Fruit fly (Drosophila melanogaster) whole organism, pupa: ENCODE results near the gene Polr3E.

Experiments
- CG10348 ChIP-seq: fragments of 200-800 bp; sonication (Bioruptor generic); IDR thresholded peaks from 2 replicates; pipeline ENCODE4 v1.3.6; 2022; ENCODE audit warnings: missing biosample characterization, missing genetic modification characterization
- CG12605 ChIP-seq: fragments of 200-800 bp; sonication (Bioruptor generic); IDR thresholded peaks from 2 replicates; pipeline ENCODE4 v1.3.6; 2022; ENCODE audit warnings: missing biosample characterization, missing genetic modification characterization
- CG13204 ChIP-seq: fragments of 200-800 bp; sonication (Bioruptor generic); optimal IDR thresholded peaks from 2 replicates; lab custom pipeline; 2018; ENCODE audit warnings: missing biosample characterization, mild to moderate bottlenecking, missing genetic modification characterization, moderate library complexity
- CG14655 ChIP-seq: fragments of 200-800 bp; sonication (Bioruptor generic); optimal IDR thresholded peaks from 3 replicates; lab custom pipeline; 2017; ENCODE audit warnings: mild to moderate bottlenecking, missing biosample characterization, missing genetic modification reagents, missing genetic modification characterization
- CG15710 ChIP-seq: fragments of 200-800 bp; sonication (Bioruptor generic); optimal IDR thresholded peaks from 2 replicates; lab custom pipeline; 2018; ENCODE audit warnings: missing biosample characterization, mild to moderate bottlenecking, missing genetic modification characterization, moderate library complexity
- CG17806 ChIP-seq: fragments of 200-800 bp; sonication (Bioruptor generic); optimal IDR thresholded peaks from 2 replicates; lab custom pipeline; 2018; ENCODE audit warnings: missing biosample characterization, mild to moderate bottlenecking, missing genetic modification characterization, moderate library complexity
- CG32121 ChIP-seq: fragments of 200-800 bp; sonication (Bioruptor generic); IDR thresholded peaks from 2 replicates; pipeline ENCODE4 v1.3.6; 2022; ENCODE audit warnings: missing biosample characterization, missing genetic modification characterization
- CG34367 ChIP-seq: fragments of 200-800 bp; sonication (Bioruptor generic); optimal IDR thresholded peaks from 2 replicates; lab custom pipeline; 2018; ENCODE audit warnings: missing biosample characterization, mild to moderate bottlenecking, missing genetic modification characterization
- CG4496 ChIP-seq: fragments of 200-800 bp; sonication (Bioruptor generic); IDR thresholded peaks from 3 replicates; pipeline ENCODE4 v1.3.6; 2022; ENCODE audit warnings: missing biosample characterization, missing genetic modification characterization
- CG8159 ChIP-seq: fragments of 200-800 bp; sonication (Bioruptor generic); optimal IDR thresholded peaks from 3 replicates; lab custom pipeline; 2018; ENCODE audit warnings: missing biosample characterization, mild to moderate bottlenecking, missing genetic modification characterization, moderate library complexity
- CG8301 ChIP-seq: fragments of 200-800 bp; sonication (Bioruptor generic); optimal IDR thresholded peaks from 2 replicates; lab custom pipeline; 2018; ENCODE audit warnings: missing biosample characterization, mild to moderate bottlenecking, missing genetic modification characterization
- CG9948 ChIP-seq: fragments of 200-800 bp; sonication (Bioruptor generic); optimal IDR thresholded peaks from 2 replicates; lab custom pipeline; 2018; ENCODE audit warnings: missing biosample characterization, mild to moderate bottlenecking, missing genetic modification characterization, moderate library complexity
- D1 ChIP-seq: fragments of 200-800 bp; sonication (Bioruptor generic); optimal IDR thresholded peaks from 2 replicates; lab custom pipeline; 2018; ENCODE audit warnings: missing biosample characterization, mild to moderate bottlenecking, missing genetic modification characterization, moderate library complexity
- EcR ChIP-seq: fragments of 200-800 bp; sonication (Bioruptor generic); optimal IDR thresholded peaks from 3 replicates; lab custom pipeline; 2019; ENCODE audit warnings: missing biosample characterization, missing genetic modification characterization, mild to moderate bottlenecking, moderate library complexity, missing genetic modification reagents
- Ets98B ChIP-seq: fragments of 200-800 bp; sonication (Bioruptor generic); IDR thresholded peaks from 2 replicates; pipeline ENCODE4 v1.3.6; 2022; ENCODE audit warnings: missing biosample characterization, missing genetic modification characterization
- Pif1A ChIP-seq: fragments of 200-800 bp; sonication (Bioruptor generic); optimal IDR thresholded peaks from 3 replicates; lab custom pipeline; 2016; ENCODE audit warnings: missing biosample characterization, missing genetic modification characterization
- Pif1B ChIP-seq: fragments of 200-800 bp; sonication (Bioruptor generic); optimal IDR thresholded peaks from 3 replicates; lab custom pipeline; 2016; ENCODE audit warnings: missing biosample characterization, missing genetic modification characterization
- Snoo ChIP-seq: fragments of 200-800 bp; sonication (Bioruptor generic); optimal IDR thresholded peaks from 3 replicates; lab custom pipeline; 2017; ENCODE audit warnings: missing biosample characterization, mild to moderate bottlenecking, missing genetic modification characterization, inconsistent platforms
- fd96Ca ChIP-seq: fragments of 200-800 bp; sonication (Bioruptor generic); IDR thresholded peaks from 3 replicates; pipeline ENCODE4 v1.3.6; 2022; ENCODE audit warnings: missing biosample characterization, missing genetic modification characterization
- gl ChIP-seq: fragments of 200-800 bp; sonication (Bioruptor generic); optimal IDR thresholded peaks from 2 replicates; lab custom pipeline; 2018; ENCODE audit warnings: missing biosample characterization, mild to moderate bottlenecking, missing genetic modification characterization
- rn ChIP-seq: fragments of 200-800 bp; sonication (Bioruptor generic); IDR thresholded peaks from 2 replicates; pipeline ENCODE4 v1.3.6; 2022; ENCODE audit warnings: missing biosample characterization, missing genetic modification characterization

Polr3E gene

DNA sequence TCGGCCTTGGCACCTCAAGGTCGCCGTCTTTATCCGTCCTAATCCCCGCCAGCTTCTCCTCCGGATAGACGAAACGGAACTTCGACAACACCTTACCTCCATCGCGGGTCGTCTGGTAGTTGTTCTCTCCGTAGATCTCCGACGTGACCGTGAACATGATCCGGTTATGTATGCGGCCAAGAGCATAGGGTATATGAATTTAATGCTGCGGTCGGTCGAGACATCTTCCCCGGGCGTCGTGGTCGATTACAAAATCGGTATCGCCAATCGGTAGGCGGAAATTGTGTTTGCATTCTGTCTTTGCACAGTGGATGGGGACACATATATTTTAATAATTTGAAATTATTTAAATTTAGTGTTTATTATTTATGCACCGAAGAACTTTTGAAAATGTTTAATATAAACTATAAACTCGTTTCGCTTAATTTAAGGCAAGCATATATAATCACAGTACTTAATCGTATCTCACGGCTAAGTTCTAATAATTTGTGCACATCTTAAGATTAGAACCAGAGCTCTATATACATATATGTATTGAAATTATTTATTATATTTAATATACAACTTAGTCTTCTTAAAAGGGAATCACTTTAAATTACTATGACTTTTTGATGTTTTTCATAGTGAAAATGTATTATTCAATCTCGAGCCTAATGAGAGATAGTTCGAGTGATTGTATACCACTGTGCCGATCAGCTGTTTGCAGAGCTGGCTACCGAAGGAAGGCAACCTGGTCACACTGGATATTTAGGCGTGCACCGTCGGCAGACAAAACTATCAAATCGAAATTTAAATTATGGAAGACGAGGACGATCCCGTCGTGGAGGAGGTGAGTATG, at the start of gene Polr3E, which contains the start of gene CG10584:
TSS of gene Polr3E (plus strand) at position 733 of the 838 bp plus-strand sequence.
TSS of gene CG10584 (minus strand) at position 268 of the 838 bp plus-strand sequence.
- TF ChIP-seq CG10348 (GFP tag; lab: Robert Waterston, UW) (peak; percentile 46; the same call in 1 of the 2 replicates), CG8301 (tag; lab: Kevin White, UChicago) (peak; percentile 91), CG17806 (tag; lab: Kevin White, UChicago) (peak; percentile 92), Snoo (tag; lab: Kevin White, UChicago) (peak; percentile 94), fd96Ca (GFP tag; lab: Robert Waterston, UW) (no peak), Pif1B (GFP tag; lab: Kevin White, UChicago) (peak; percentile 86), CG8159 (tag; lab: Kevin White, UChicago) (peak; percentile 95), CG13204 (GFP tag; lab: Kevin White, UChicago) (peak; percentile 82), rn (GFP tag; lab: Robert Waterston, UW) (peak; percentile 63; the same call in 1 of the 2 replicates), CG12605 (GFP tag; lab: Robert Waterston, UW) (peak; percentile 70), CG4496 (GFP tag; lab: Robert Waterston, UW) (peak; percentile 84), CG32121 (peak; percentile 88), D1 (tag; lab: Kevin White, UChicago) (peak; percentile 90), EcR (GFP tag; lab: Kevin White, UChicago) (peak; percentile 13), CG14655 (GFP tag; lab: Kevin White, UChicago) (peak; percentile 96), CG9948 (tag; lab: Kevin White, UChicago) (peak; percentile 93), CG34367 (peak; percentile 89), Pif1A (peak; percentile 75), Ets98B (GFP tag; lab: Robert Waterston, UW) (peak; percentile 82), gl (peak; percentile 60), CG15710 (tag; lab: Kevin White, UChicago) (peak; percentile 94)

DNA sequence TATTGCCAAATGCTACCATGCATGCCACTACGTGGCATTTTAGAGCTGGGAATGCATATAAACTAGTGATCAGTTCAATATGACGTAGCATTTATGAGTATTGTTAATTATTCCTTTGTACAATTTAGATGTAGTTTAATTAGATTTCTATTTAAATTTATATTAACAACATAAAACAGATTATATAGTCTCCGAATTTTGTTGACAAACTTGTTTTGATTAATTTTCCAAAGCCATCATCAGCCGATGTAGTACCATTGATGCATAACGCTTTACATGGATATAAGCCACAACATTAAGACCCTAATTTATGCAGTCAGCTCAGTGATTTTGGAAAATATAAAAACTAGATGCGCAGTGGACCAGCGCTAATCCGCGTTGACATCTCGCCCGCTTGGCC, 49.1 kb upstream of the Polr3E start:
- TF ChIP-seq CG12605 (GFP tag; lab: Robert Waterston, UW): no peak
- TF ChIP-seq Pif1A: no peak
- TF ChIP-seq Snoo (tag; lab: Kevin White, UChicago): no peak
- peak; percentile 24 for TF ChIP-seq CG8301 (tag; lab: Kevin White, UChicago)
- no peak for TF ChIP-seq CG15710 (tag; lab: Kevin White, UChicago)
- TF ChIP-seq rn (GFP tag; lab: Robert Waterston, UW): no peak
- TF ChIP-seq CG4496 (GFP tag; lab: Robert Waterston, UW): no peak
- TF ChIP-seq Pif1B (GFP tag; lab: Kevin White, UChicago): no peak
- no peak for TF ChIP-seq CG8159 (tag; lab: Kevin White, UChicago)
- TF ChIP-seq CG14655 (GFP tag; lab: Kevin White, UChicago): peak; percentile 55
- no peak for TF ChIP-seq gl
- TF ChIP-seq EcR (GFP tag; lab: Kevin White, UChicago): no peak

DNA sequence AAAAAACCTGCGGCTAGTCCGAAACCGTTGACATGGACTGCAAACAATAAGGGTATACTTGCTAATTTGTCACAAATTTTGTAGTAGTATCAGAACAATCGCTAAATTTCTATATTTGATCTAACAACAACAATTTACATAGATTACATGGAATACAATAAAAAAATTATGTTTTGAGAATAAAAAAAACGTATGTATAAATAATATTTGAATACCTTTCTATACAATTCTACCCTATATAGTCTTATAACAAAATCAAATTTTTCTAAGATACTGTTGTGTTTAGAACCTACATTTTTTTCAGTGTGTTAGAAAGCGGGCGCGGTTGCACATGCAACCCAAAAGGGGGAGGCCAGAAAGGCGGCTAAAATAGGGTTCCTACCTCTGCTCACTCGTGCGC, 48.3 kb upstream of the Polr3E start:
- TF ChIP-seq CG8159 (tag; lab: Kevin White, UChicago) (peak; percentile 38), CG12605 (GFP tag; lab: Robert Waterston, UW) (no peak), EcR (GFP tag; lab: Kevin White, UChicago) (no peak), fd96Ca (GFP tag; lab: Robert Waterston, UW) (no peak), rn (GFP tag; lab: Robert Waterston, UW) (no peak), Pif1B (GFP tag; lab: Kevin White, UChicago) (peak; percentile 37), CG14655 (GFP tag; lab: Kevin White, UChicago) (peak; percentile 76), CG8301 (tag; lab: Kevin White, UChicago) (peak; percentile 68), Ets98B (GFP tag; lab: Robert Waterston, UW) (no peak), CG17806 (tag; lab: Kevin White, UChicago) (peak; percentile 39), Pif1A (peak; percentile 41), CG15710 (tag; lab: Kevin White, UChicago) (peak; percentile 9), CG9948 (tag; lab: Kevin White, UChicago) (peak; percentile 53), CG4496 (GFP tag; lab: Robert Waterston, UW) (peak; percentile 42; the same call in 1 of the 3 replicates)

DNA sequence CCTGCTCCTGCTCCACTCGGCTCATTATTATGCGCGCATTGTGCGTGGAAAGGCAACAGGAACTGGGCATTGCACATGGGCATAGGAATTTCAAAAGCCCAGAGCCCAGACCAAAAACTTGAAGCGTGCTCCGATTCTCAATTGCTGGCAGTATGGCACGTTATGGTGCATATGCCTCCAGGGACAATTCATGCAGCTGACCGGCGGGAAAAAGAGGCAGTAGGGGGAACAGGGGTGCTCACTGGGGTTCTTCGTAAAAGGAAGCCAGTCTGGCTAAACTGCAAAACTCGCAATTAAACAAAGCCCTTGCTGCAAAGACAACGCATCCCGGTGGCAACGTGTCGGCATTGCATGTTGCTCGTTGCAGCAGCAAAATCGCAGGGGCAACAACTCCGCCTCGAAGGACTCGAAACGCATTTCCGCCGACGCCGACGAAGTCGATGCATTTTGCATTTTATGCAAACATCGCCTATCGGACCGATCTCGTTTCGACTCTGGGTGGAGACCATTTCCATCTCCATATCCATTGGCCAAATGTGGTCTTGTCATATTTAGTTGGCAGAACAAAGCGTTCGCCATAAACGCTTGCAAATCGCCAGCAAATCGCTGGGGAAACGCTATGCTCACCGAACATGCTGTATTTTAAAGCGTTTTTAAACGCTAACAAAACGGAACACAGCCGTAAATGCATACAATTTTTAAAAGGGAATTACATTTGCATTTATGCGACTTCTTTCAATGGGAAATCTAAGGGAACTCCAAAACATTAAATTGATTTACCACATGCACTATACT, 47.0 kb upstream of the Polr3E start:
- TF ChIP-seq CG13204 (GFP tag; lab: Kevin White, UChicago) (peak; percentile 38), EcR (GFP tag; lab: Kevin White, UChicago) (peak; percentile 34), Snoo (tag; lab: Kevin White, UChicago) (no peak)

DNA sequence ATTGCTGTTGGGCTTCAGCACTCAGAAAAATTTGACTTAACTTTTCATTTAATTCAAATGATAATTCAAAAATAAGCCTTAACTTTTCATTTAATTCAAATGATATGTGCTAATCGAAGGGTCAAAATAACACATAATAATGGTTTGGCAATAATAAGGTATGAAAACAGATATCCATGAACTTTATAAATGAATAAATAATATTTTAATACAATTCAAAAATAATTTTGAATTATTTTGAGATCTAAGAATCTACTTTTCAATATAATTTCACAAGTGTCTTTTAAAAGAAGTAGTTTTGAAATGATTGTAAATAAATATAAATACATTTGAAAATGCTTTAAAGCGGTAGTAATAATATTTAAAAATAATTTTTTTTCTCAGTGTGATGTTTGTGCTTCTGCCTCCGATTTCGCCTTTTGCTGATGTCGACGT, 44.7 kb upstream of the Polr3E start:
- TF ChIP-seq CG4496 (GFP tag; lab: Robert Waterston, UW) (peak; percentile 47; the same call in 1 of the 3 replicates), CG9948 (tag; lab: Kevin White, UChicago) (peak; percentile 90), D1 (tag; lab: Kevin White, UChicago) (peak; percentile 87), Ets98B (GFP tag; lab: Robert Waterston, UW) (no peak), EcR (GFP tag; lab: Kevin White, UChicago) (no peak), CG8301 (tag; lab: Kevin White, UChicago) (peak; percentile 81), fd96Ca (GFP tag; lab: Robert Waterston, UW) (no peak), CG17806 (tag; lab: Kevin White, UChicago) (peak; percentile 83), CG8159 (tag; lab: Kevin White, UChicago) (peak; percentile 91), CG13204 (GFP tag; lab: Kevin White, UChicago) (no peak), CG10348 (GFP tag; lab: Robert Waterston, UW) (no peak), CG15710 (tag; lab: Kevin White, UChicago) (peak; percentile 85), rn (GFP tag; lab: Robert Waterston, UW) (no peak; the same call in 1 of the 2 replicates), CG12605 (GFP tag; lab: Robert Waterston, UW) (peak; percentile 24; the same call in 1 of the 2 replicates), gl (no peak), CG34367 (peak; percentile 80), CG32121 (0 out of 2 replicates have a peak, but pooled peaks have one; percentile 16), CG14655 (GFP tag; lab: Kevin White, UChicago) (peak; percentile 88), Snoo (tag; lab: Kevin White, UChicago) (peak; percentile 59), Pif1B (GFP tag; lab: Kevin White, UChicago) (no peak), Pif1A (peak; percentile 22)
